Worm (Caenorhabditis elegans): ENCODE data around the gene mep-1.
A peak's percentile ranks its signal among the peaks of the same experiment; 100 is the strongest.

Gene mep-1

ce11 chrIV:11480027-11480896 is 44.2 kb upstream of the mep-1 start, which contains the start of the genes mbf-1 and nse-4 (continued):
- TF ChIP-seq ccch-3 (GFP tag; optimal IDR thresholded peaks at IDR 0.05) (no peak), egl-44 (GFP tag; IDR thresholded peaks at IDR 0.05) (no peak), K12H6.12 (tag; optimal IDR thresholded peaks at IDR 0.05) (no peak), F22D6.2 (tag; optimal IDR thresholded peaks at IDR 0.05) (no peak), ceh-27 (GFP tag; optimal IDR thresholded peaks at IDR 0.05) (peak; percentile 4), efl-1 (GFP tag; optimal IDR thresholded peaks at IDR 0.05) (no peak), unc-130 (GFP tag; optimal IDR thresholded peaks at IDR 0.05) (no peak), rpc-1 (optimal IDR thresholded peaks at IDR 0.05) (peak; percentile 34), rpc-1 (tag; optimal IDR thresholded peaks at IDR 0.05) (no peak), madf-6 (GFP tag; IDR thresholded peaks at IDR 0.05) (0 out of 2 replicates have a peak, but pooled peaks have one; percentile 33), ztf-3 (GFP tag; optimal IDR thresholded peaks at IDR 0.05) (no peak), egrh-3 (GFP tag; IDR thresholded peaks at IDR 0.05) (no peak), F23B12.7 (tag; optimal IDR thresholded peaks at IDR 0.05; ENCODE audit: insufficient read depth) (peak; percentile 69), ama-1 (optimal IDR thresholded peaks at IDR 0.05) (peak; percentile 1), ama-1 (GFP tag; optimal IDR thresholded peaks at IDR 0.05) (no peak), ceh-58 (GFP tag; IDR thresholded peaks at IDR 0.05) (no peak), tbp1 (GFP tag; optimal IDR thresholded peaks at IDR 0.05) (peak; percentile 44), attf-5 (GFP tag; optimal IDR thresholded peaks at IDR 0.05) (peak; percentile 43), T26A5.8 (tag; optimal IDR thresholded peaks at IDR 0.05) (no peak), F49E8.2 (tag; optimal IDR thresholded peaks at IDR 0.05; ENCODE audit: insufficient read depth) (peak; percentile 23), hrde-1 (tag; optimal IDR thresholded peaks at IDR 0.05; ENCODE audit: borderline replicate concordance) (no peak), aptf-3 (GFP tag; IDR thresholded peaks at IDR 0.05) (no peak), pbrm-1 (GFP tag; IDR thresholded peaks at IDR 0.05) (peak; percentile 53; the same call in 1 of the 2 replicates), C06A6.2 (GFP tag; conservative IDR thresholded peaks at IDR 0.05) (no peak), mcd-1 (GFP tag; IDR thresholded peaks at IDR 0.05) (peak; percentile 32; the same call in 1 of the 2 replicates), snpc-4 (GFP tag; optimal IDR thresholded peaks at IDR 0.05) (peak; percentile 12), snpc-4 (tag; optimal IDR thresholded peaks at IDR 0.05) (peak in 3 of 4 experiments; percentile 1 to 42 (median 30))

- TF ChIP-seq hsf-1 (GFP tag; IDR thresholded peaks at IDR 0.05), result no peak
Observed at ce11 chrIV:11486859-11487258, 37.6 kb upstream of the mep-1 start.

- TF ChIP-seq nhr-80 (tag; optimal IDR thresholded peaks at IDR 0.05), result peak; percentile 58
- no peak for TF ChIP-seq tlf-1 (GFP tag; optimal IDR thresholded peaks at IDR 0.05)
- 0 out of 2 replicates have a peak, but pooled peaks have one; percentile 27 for TF ChIP-seq B0336.3 (GFP tag; IDR thresholded peaks at IDR 0.05)
- TF ChIP-seq cebp-1 (GFP tag; IDR thresholded peaks at IDR 0.05), result no peak
- TF ChIP-seq cebp-1 (tag; optimal IDR thresholded peaks at IDR 0.05), result peak; percentile 42
Observed at ce11 chrIV:11487889-11488556, 36.4 kb upstream of the mep-1 start.

ce11 chrIV:11489077-11489476 is 35.4 kb upstream of the mep-1 start:
- TF ChIP-seq nhr-80 (tag; optimal IDR thresholded peaks at IDR 0.05) (peak; percentile 28), ekl-4 (GFP tag; IDR thresholded peaks at IDR 0.05) (no peak), ama-1 (optimal IDR thresholded peaks at IDR 0.05) (no peak), ama-1 (GFP tag; optimal IDR thresholded peaks at IDR 0.05) (no peak)

Measured in whole organism, young adult.